Fruit fly (Drosophila melanogaster) whole organism, embryonic: Measurements from ENCODE around the gene Phyhd1.

Experiments used
- CG10462 ChIP-seq: fragments of 200-800 bp; sonication (Bioruptor generic); optimal IDR thresholded peaks from 2 replicates; lab custom pipeline; 2016; ENCODE audit warnings: missing biosample characterization, missing genetic modification characterization
- CG10543 ChIP-seq: fragments of 200-800 bp; sonication (Bioruptor generic); optimal IDR thresholded peaks from 3 replicates; lab custom pipeline; 2017; ENCODE audit warnings: missing biosample characterization, mild to moderate bottlenecking, missing genetic modification characterization, moderate library complexity
- CG13894 ChIP-seq: fragments of 200-800 bp; sonication (Bioruptor generic); optimal IDR thresholded peaks from 3 replicates; lab custom pipeline; 2018; ENCODE audit warnings: missing biosample characterization, mild to moderate bottlenecking, missing genetic modification characterization, moderate library complexity
- CG14860 ChIP-seq: fragments of 200-800 bp; sonication (Bioruptor generic); IDR thresholded peaks from 3 replicates; pipeline ENCODE4 v1.3.6; 2022; ENCODE audit warnings: missing biosample characterization, missing genetic modification characterization; ENCODE audit not compliant: partially characterized antibody
- CG17385 ChIP-seq: fragments of 200-800 bp; sonication (Bioruptor generic); optimal IDR thresholded peaks from 3 replicates; lab custom pipeline; 2018; ENCODE audit warnings: missing biosample characterization, mild to moderate bottlenecking, missing genetic modification characterization
- CG1792 ChIP-seq: fragments of 200-800 bp; sonication (Bioruptor generic); optimal IDR thresholded peaks from 2 replicates; lab custom pipeline; 2016; ENCODE audit warnings: missing biosample characterization, missing genetic modification characterization
- CG33213 ChIP-seq: fragments of 200-800 bp; sonication (Bioruptor generic); optimal IDR thresholded peaks from 3 replicates; lab custom pipeline; 2016; ENCODE audit warnings: missing biosample characterization, missing genetic modification characterization
- CG4404 ChIP-seq: fragments of 200-800 bp; sonication (Bioruptor generic); IDR thresholded peaks from 2 replicates; pipeline ENCODE4 v1.3.6; 2022; ENCODE audit warnings: missing biosample characterization, missing genetic modification characterization
- CG4707 ChIP-seq: fragments of 200-800 bp; sonication (Bioruptor generic); optimal IDR thresholded peaks from 2 replicates; lab custom pipeline; 2018; ENCODE audit warnings: missing biosample characterization, mild to moderate bottlenecking, missing genetic modification characterization, moderate library complexity
- CG8944 ChIP-seq: fragments of 200-800 bp; sonication (Bioruptor generic); optimal IDR thresholded peaks from 3 replicates; lab custom pipeline; 2016; ENCODE audit warnings: missing biosample characterization, missing genetic modification characterization
- CG9932 ChIP-seq: fragments of 200-800 bp; sonication (Bioruptor generic); IDR thresholded peaks from 2 replicates; pipeline ENCODE4 v1.3.6; 2022; ENCODE audit warnings: missing biosample characterization, missing genetic modification characterization
- CTCF ChIP-seq: fragments of 200-800 bp; sonication (Bioruptor generic); optimal IDR thresholded peaks from 2 replicates; lab custom pipeline; 2017; ENCODE audit warnings: missing biosample characterization, mild to moderate bottlenecking, missing genetic modification characterization, moderate library complexity
- D19A ChIP-seq: fragments of 200-800 bp; optimal IDR thresholded peaks from 3 replicates; lab custom pipeline; 2019; ENCODE audit warnings: missing biosample characterization, mild to moderate bottlenecking, missing genetic modification characterization, moderate library complexity
- Deaf1 ChIP-seq: fragments of 200-800 bp; optimal IDR thresholded peaks from 3 replicates; lab custom pipeline; 2019; ENCODE audit warnings: missing biosample characterization, mild to moderate bottlenecking, missing genetic modification characterization, moderate library complexity
- Drgx ChIP-seq: fragments of 200-800 bp; sonication (Bioruptor generic); IDR thresholded peaks from 2 replicates; pipeline ENCODE4 v1.3.6; 2022; ENCODE audit warnings: missing biosample characterization, missing genetic modification characterization
- Mad ChIP-seq: fragments of 200-800 bp; sonication (Bioruptor generic); optimal IDR thresholded peaks from 2 replicates; lab custom pipeline; 2016; ENCODE audit warnings: missing biosample characterization, missing genetic modification characterization
- Med ChIP-seq: fragments of 200-800 bp; sonication (Bioruptor generic); peaks from one replicate; lab custom pipeline; 2016; ENCODE audit warnings: missing biosample characterization, missing genetic modification characterization, mild to moderate bottlenecking, inconsistent platforms, moderate library complexity
- NC2α ChIP-seq: fragments of 200-800 bp; sonication (Bioruptor generic); optimal IDR thresholded peaks from 2 replicates; lab custom pipeline; 2016; ENCODE audit warnings: missing biosample characterization, missing genetic modification characterization
- Oaz ChIP-seq: fragments of 200-800 bp; sonication (Bioruptor generic); IDR thresholded peaks from 2 replicates; pipeline ENCODE4 v1.3.6; 2022; ENCODE audit warnings: missing biosample characterization, missing genetic modification characterization
- Opbp ChIP-seq: fragments of 200-800 bp; sonication (Bioruptor generic); IDR thresholded peaks from 3 replicates; pipeline ENCODE4 v1.3.6; 2022; ENCODE audit warnings: missing biosample characterization, missing genetic modification characterization; ENCODE audit not compliant: partially characterized antibody
- Stat92E ChIP-seq, 3 experiments: fragments of >200 bp in 2 of 3; fragments of 200-800 bp in 1 of 3; sonication (Bioruptor generic) in 1 of 3; optimal IDR thresholded peaks; 2 replicates each; lab custom pipeline; 2017 to 2019; ENCODE audit warnings: missing biosample characterization in 3 of 3, missing genetic modification characterization in 3 of 3, mild to moderate bottlenecking in 1 of 3, moderate library complexity in 1 of 3
- Trl ChIP-seq, 3 experiments: fragments of >200 bp in 2 of 3; fragments of 200-800 bp in 1 of 3; sonication (Bioruptor generic) in 1 of 3; optimal IDR thresholded peaks; 2 replicates in 1 of 3; 3 replicates in 2 of 3; lab custom pipeline; 2016 to 2017; ENCODE audit warnings: missing biosample characterization in 1 of 3, missing genetic modification characterization in 1 of 3
- abd-A ChIP-seq: fragments of 200-800 bp; sonication (Bioruptor generic); optimal IDR thresholded peaks from 3 replicates; lab custom pipeline; 2019; ENCODE audit warnings: missing biosample characterization, mild to moderate bottlenecking, missing genetic modification characterization, moderate library complexity
- ase ChIP-seq: fragments of 200-800 bp; sonication (Bioruptor generic); IDR thresholded peaks from 3 replicates; pipeline ENCODE4 v1.3.6; 2022; ENCODE audit warnings: missing biosample characterization, missing genetic modification characterization
- chinmo ChIP-seq: fragments of 200-800 bp; sonication (Bioruptor generic); IDR thresholded peaks from 4 replicates; pipeline ENCODE4 v1.3.6; 2022; ENCODE audit warnings: missing biosample characterization, missing genetic modification characterization; ENCODE audit not compliant: partially characterized antibody
- dysf ChIP-seq: fragments of 200-800 bp; sonication (Bioruptor generic); IDR thresholded peaks from 3 replicates; pipeline ENCODE4 v1.3.6; 2022; ENCODE audit warnings: missing biosample characterization, missing genetic modification characterization
- ewg ChIP-seq: fragments of 200-800 bp; sonication (Bioruptor generic); optimal IDR thresholded peaks from 3 replicates; lab custom pipeline; 2017; ENCODE audit warnings: mild to moderate bottlenecking, missing biosample characterization, missing genetic modification reagents, missing genetic modification characterization
- fd3F ChIP-seq: fragments of 200-800 bp; sonication (Bioruptor generic); optimal IDR thresholded peaks from 2 replicates; lab custom pipeline; 2018; ENCODE audit warnings: missing biosample characterization, mild to moderate bottlenecking, missing genetic modification characterization, moderate library complexity
- gfzf ChIP-seq: fragments of 200-800 bp; sonication (Bioruptor generic); optimal IDR thresholded peaks from 2 replicates; lab custom pipeline; 2016; ENCODE audit warnings: missing biosample characterization, mild to moderate bottlenecking, missing genetic modification characterization, moderate library complexity
- lov ChIP-seq, 2 experiments: fragments of 200-800 bp in 1 of 2; fragments of >200 bp in 1 of 2; sonication (Bioruptor generic) in 1 of 2; IDR thresholded peaks in 1 of 2; optimal IDR thresholded peaks in 1 of 2; 2 replicates in 1 of 2; 3 replicates in 1 of 2; pipeline versions ENCODE4 v1.3.6 to Lab custom; 2017 to 2022; ENCODE audit warnings: missing biosample characterization in 1 of 2, missing genetic modification characterization in 1 of 2
- luna ChIP-seq: fragments of 200-800 bp; sonication (Bioruptor generic); optimal IDR thresholded peaks from 2 replicates; lab custom pipeline; 2016; ENCODE audit warnings: missing biosample characterization, missing genetic modification characterization
- onecut ChIP-seq: fragments of 200-800 bp; sonication (Bioruptor generic); IDR thresholded peaks from 2 replicates; pipeline ENCODE4 v1.3.6; 2022; ENCODE audit warnings: missing biosample characterization, missing genetic modification characterization
- pan ChIP-seq, 4 experiments: fragments of >200 bp in 3 of 4; fragments of 200-800 bp in 1 of 4; sonication (Bioruptor generic) in 1 of 4; optimal IDR thresholded peaks in 3 of 4; IDR thresholded peaks in 1 of 4; 2 replicates each; pipeline versions ENCODE4 v1.3.6 to Lab custom; 2017 to 2022; ENCODE audit warnings: missing biosample characterization in 2 of 4, missing genetic modification characterization in 2 of 4, mixed read lengths in 1 of 4
- psq ChIP-seq: fragments of 200-800 bp; sonication (Bioruptor generic); optimal IDR thresholded peaks from 2 replicates; lab custom pipeline; 2017; ENCODE audit warnings: missing biosample characterization, missing genetic modification characterization
- pzg ChIP-seq: fragments of 200-800 bp; sonication (Bioruptor generic); optimal IDR thresholded peaks from 3 replicates; lab custom pipeline; 2018; ENCODE audit warnings: missing biosample characterization, mild to moderate bottlenecking, missing genetic modification characterization, moderate library complexity
- ranshi ChIP-seq: fragments of 200-800 bp; sonication (Bioruptor generic); IDR thresholded peaks from 2 replicates; pipeline ENCODE4 v1.3.6; 2022; ENCODE audit warnings: missing biosample characterization, missing genetic modification characterization
- rib ChIP-seq: fragments of 200-800 bp; sonication (Bioruptor generic); IDR thresholded peaks from 2 replicates; pipeline ENCODE4 v1.3.6; 2022; ENCODE audit warnings: missing biosample characterization, missing genetic modification characterization
- scrt ChIP-seq: fragments of 200-800 bp; sonication (Bioruptor generic); optimal IDR thresholded peaks from 2 replicates; lab custom pipeline; 2018; ENCODE audit warnings: missing biosample characterization, mild to moderate bottlenecking, missing genetic modification characterization, moderate library complexity
- sens ChIP-seq: fragments of 200-800 bp; sonication (Bioruptor generic); peaks from one replicate; lab custom pipeline; 2016; ENCODE audit warnings: missing biosample characterization, missing genetic modification characterization
- sisA ChIP-seq: fragments of 200-800 bp; sonication (Bioruptor generic); IDR thresholded peaks from 2 replicates; pipeline ENCODE4 v1.3.6; 2022; ENCODE audit warnings: missing biosample characterization, missing genetic modification characterization
- slbo ChIP-seq: fragments of 200-800 bp; sonication (Bioruptor generic); IDR thresholded peaks from 2 replicates; pipeline ENCODE4 v1.3.6; 2022; ENCODE audit warnings: missing biosample characterization, missing genetic modification characterization
- tio ChIP-seq: fragments of 200-800 bp; sonication (Bioruptor generic); optimal IDR thresholded peaks from 2 replicates; lab custom pipeline; 2017; ENCODE audit warnings: missing biosample characterization, missing genetic modification characterization, inconsistent platforms
- twi ChIP-seq: fragments of 200-800 bp; optimal IDR thresholded peaks from 2 replicates; lab custom pipeline; 2019; ENCODE audit warnings: missing biosample characterization, mild to moderate bottlenecking, missing genetic modification characterization, moderate library complexity
- vfl ChIP-seq: fragments of 200-800 bp; sonication (Bioruptor generic); optimal IDR thresholded peaks from 2 replicates; lab custom pipeline; 2016; ENCODE audit warnings: missing biosample characterization, missing genetic modification characterization

Phyhd1 gene

DNA sequence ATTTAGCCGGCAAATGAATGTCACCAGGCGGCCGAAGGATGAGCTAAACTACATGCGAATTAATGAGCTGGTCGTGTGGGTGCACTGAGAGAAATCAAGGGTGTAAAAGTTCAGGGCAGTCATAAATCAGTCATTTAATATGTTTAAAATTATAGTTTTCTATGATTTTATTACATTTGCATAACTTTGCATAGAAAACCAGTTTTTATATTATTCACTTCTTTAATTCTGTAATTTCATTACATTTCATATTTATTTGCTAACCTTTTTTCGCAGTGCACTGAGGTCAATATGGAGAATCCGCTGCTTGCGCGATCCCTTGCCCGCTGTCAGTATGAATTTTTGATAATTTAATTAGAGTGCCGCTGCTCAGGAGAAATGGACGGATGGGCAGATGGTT is 39.4 kb downstream of the Phyhd1 start (continued):
- no peak for TF ChIP-seq NC2α
- no peak for TF ChIP-seq Stat92E (GFP tag; optimal IDR thresholded peaks at IDR 0.05; lab: Kevin White, UChicago)
- no peak for TF ChIP-seq Drgx (GFP tag; lab: Robert Waterston, UW)
- TF ChIP-seq Opbp (GFP tag; lab: Robert Waterston, UW): no peak
- no peak for TF ChIP-seq gfzf (GFP tag; lab: Kevin White, UChicago)
- peak; percentile 12 for TF ChIP-seq Mad (GFP tag; lab: Kevin White, UChicago)
- no peak for TF ChIP-seq CG33213
- TF ChIP-seq onecut (GFP tag; lab: Robert Waterston, UW): no peak
- TF ChIP-seq fd3F (GFP tag; lab: Kevin White, UChicago): no peak
- no peak for TF ChIP-seq rib (GFP tag; lab: Robert Waterston, UW)
- no peak for TF ChIP-seq psq (GFP tag; lab: Kevin White, UChicago)
- TF ChIP-seq luna (GFP tag; lab: Kevin White, UChicago): no peak
- no peak for TF ChIP-seq CTCF (GFP tag; lab: Kevin White, UChicago)
- TF ChIP-seq lov (optimal IDR thresholded peaks at IDR 0.05; lab: Kevin White, UChicago): no peak
- no peak for TF ChIP-seq lov (GFP tag; IDR thresholded peaks at IDR 0.05; lab: Robert Waterston, UW)
- TF ChIP-seq Oaz: no peak
- no peak for TF ChIP-seq CG10462 (GFP tag; lab: Kevin White, UChicago)
- TF ChIP-seq D19A (tag; lab: Kevin White, UChicago): peak; percentile 31
- TF ChIP-seq CG4707 (GFP tag; lab: Kevin White, UChicago): no peak
- TF ChIP-seq sens (GFP tag; lab: Kevin White, UChicago): peak; percentile 92
- no peak for TF ChIP-seq CG8944 (GFP tag; lab: Kevin White, UChicago)
- no peak for TF ChIP-seq vfl

DNA sequence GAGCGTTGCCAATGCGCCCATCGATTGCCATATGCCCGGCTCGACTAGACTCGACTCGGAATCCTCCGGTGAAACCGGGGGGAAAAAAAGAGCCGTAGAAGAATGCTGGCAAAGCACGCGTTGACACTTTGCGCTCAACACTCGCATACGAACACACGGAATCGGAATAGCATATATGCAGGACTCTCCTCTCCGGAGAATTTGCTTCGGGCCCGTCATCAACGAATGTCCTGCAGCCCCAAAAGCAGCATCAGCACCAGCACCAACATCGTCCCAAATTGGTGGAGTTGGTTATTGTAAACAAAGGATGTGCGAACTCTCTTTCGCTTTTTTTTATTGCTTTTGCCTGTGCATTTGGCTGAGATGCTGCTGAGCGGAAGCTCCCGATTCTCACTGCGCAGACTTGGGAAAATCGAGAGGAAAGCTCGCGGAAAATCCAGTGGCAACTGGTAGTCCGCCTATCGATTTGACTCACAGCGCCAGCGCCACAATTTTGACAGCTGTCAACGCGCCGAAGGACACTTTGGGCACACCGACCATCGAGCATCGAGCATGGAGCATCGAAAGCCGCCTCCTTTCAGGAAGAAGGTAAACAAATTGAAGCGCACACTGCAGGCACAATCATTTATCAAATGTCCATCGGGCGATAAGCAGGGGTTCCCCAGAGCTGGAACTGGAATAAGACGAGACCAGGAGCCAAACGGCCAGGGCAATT is 40.0 kb downstream of the Phyhd1 start:
- TF ChIP-seq CG13894 (peak; percentile 72), CG10543 (GFP tag; lab: Kevin White, UChicago) (no peak), Trl (optimal IDR thresholded peaks at IDR 0.05; lab: Kevin White, UChicago) (peak; percentile 27 to 41), Trl (GFP tag; optimal IDR thresholded peaks at IDR 0.05; lab: Kevin White, UChicago) (no peak), CG17385 (GFP tag; lab: Kevin White, UChicago) (no peak), gfzf (GFP tag; lab: Kevin White, UChicago) (peak; percentile 20), Med (GFP tag; lab: Kevin White, UChicago) (peak; percentile 57), CG1792 (GFP tag; lab: Kevin White, UChicago) (no peak), ewg (GFP tag; lab: Kevin White, UChicago) (peak; percentile 93), onecut (GFP tag; lab: Robert Waterston, UW) (peak; percentile 88), pan (optimal IDR thresholded peaks at IDR 0.05; lab: Kevin White, UChicago) (no peak), pan (GFP tag; optimal IDR thresholded peaks at IDR 0.05 in 1 of 2, IDR thresholded peaks at IDR 0.05 in 1 of 2) (no peak), CG14860 (GFP tag; lab: Robert Waterston, UW) (0 out of 3 replicates have a peak, but pooled peaks have one; percentile 23), dysf (0 out of 3 replicates have a peak, but pooled peaks have one; percentile 7), tio (GFP tag; lab: Kevin White, UChicago) (no peak), CG9932 (GFP tag; lab: Robert Waterston, UW) (0 out of 2 replicates have a peak, but pooled peaks have one; percentile 20), ase (GFP tag; lab: Robert Waterston, UW) (no peak), scrt (GFP tag; lab: Kevin White, UChicago) (peak; percentile 46), lov (optimal IDR thresholded peaks at IDR 0.05; lab: Kevin White, UChicago) (no peak), lov (GFP tag; IDR thresholded peaks at IDR 0.05; lab: Robert Waterston, UW) (0 out of 3 replicates have a peak, but pooled peaks have one; percentile 17), CG4404 (GFP tag; lab: Robert Waterston, UW) (0 out of 2 replicates have a peak, but pooled peaks have one; percentile 19), pzg (GFP tag; lab: Kevin White, UChicago) (peak; percentile 5), Deaf1 (peak; percentile 65), twi (tag; lab: Kevin White, UChicago) (no peak), sisA (0 out of 2 replicates have a peak, but pooled peaks have one; percentile 5), ranshi (0 out of 2 replicates have a peak, but pooled peaks have one; percentile 18), slbo (peak; percentile 36; the same call in 1 of the 2 replicates), abd-A (tag; lab: Kevin White, UChicago) (peak; percentile 84), chinmo (GFP tag; lab: Robert Waterston, UW) (peak; percentile 71; the same call in 1 of the 4 replicates)
